Worm (Caenorhabditis elegans): Measurements from ENCODE around the gene srab-1.

The srab-1 gene

DNA sequence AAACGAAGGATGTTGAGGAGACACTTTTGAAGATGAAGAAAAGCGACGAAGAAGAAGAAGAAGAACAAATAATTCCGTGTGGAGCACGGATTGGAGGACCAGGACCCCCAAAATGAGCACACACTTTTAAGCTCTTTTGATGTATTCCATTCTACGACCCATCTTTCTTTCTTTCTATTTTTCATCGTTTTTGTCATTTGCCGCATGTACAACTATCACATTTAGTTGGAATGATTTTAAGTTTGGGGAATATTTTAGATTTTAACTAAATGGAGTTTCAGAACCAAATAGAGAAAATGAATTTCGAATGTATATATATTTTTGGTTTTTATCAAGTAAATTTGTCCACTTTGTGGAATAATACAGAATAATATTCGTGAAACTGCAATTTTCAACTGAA is 3.0 kb downstream of the srab-1 start, which contains the start of gene unc-46 (continued):
- no peak for TF ChIP-seq rcor-1 (GFP tag; IDR thresholded peaks at IDR 0.05)

DNA sequence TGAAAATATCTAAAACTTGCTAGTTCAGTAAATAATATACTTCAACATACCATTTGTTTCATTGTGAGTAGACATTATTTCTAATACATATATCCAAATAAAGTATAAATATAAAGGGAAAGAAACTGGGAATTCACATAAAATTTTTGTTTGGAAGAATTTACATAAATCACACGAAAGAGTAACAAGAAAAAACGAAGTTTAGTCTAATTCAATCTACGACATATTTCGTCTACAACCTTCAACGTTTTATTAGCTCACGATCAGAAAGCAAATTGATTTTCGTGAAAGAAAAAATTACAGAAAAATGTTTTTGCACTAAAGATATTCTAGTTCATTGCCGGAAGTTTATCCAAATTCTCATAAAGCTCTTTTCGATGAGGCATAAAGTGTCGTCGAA is 4.9 kb downstream of the srab-1 start, which contains the start of gene C04F5.2:
Gene C04F5.2 (minus strand): TSS at position 101 of the 400 bp plus-strand sequence.
- TF ChIP-seq Y53G8AR.9 (GFP tag; conservative IDR thresholded peaks at IDR 0.05) (no peak), hmg-20 (GFP tag; IDR thresholded peaks at IDR 0.05) (no peak), bed-2 (GFP tag; IDR thresholded peaks at IDR 0.05) (no peak), hlh-12 (tag; optimal IDR thresholded peaks at IDR 0.05) (no peak), F39B2.1 (GFP tag; IDR thresholded peaks at IDR 0.05) (no peak), hmg-1.2 (GFP tag; IDR thresholded peaks at IDR 0.05) (no peak), attf-5 (GFP tag; optimal IDR thresholded peaks at IDR 0.05) (no peak), ZK185.1 (tag; optimal IDR thresholded peaks at IDR 0.05; ENCODE audit: poor library complexity, severe bottlenecking) (no peak), mcd-1 (GFP tag; IDR thresholded peaks at IDR 0.05) (no peak), dpl-1 (GFP tag; optimal IDR thresholded peaks at IDR 0.05) (no peak), Y67H2A.10 (GFP tag; conservative IDR thresholded peaks at IDR 0.05) (no peak), madf-10 (tag; optimal IDR thresholded peaks at IDR 0.05) (no peak)

DNA sequence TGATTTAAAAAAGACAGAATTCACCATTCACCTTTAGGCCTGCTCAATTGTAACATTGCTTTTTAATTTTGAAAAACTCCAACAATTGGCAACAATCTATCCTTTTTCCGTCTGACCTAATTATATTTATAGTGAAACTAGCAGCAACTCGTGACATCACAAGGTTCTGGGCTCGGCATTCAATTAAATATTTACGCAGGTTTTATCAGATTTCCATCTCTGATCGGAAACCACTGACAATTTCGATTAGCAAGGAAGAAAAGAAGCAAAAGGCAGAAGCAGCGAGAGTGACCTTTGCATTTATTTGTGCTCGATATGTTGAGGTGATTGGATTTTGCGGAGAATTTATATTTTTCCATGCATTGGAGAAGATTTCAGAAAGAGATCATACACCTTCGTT is 11.5 kb downstream of the srab-1 start:
- TF ChIP-seq lin-54 (GFP tag; optimal IDR thresholded peaks at IDR 0.05) (no peak), madf-8 (GFP tag; conservative IDR thresholded peaks at IDR 0.05) (no peak), D2030.7 (GFP tag; IDR thresholded peaks at IDR 0.05) (no peak), athp-1 (tag; optimal IDR thresholded peaks at IDR 0.05) (no peak), F10E7.11 (tag; optimal IDR thresholded peaks at IDR 0.05) (no peak), ztf-6 (GFP tag; IDR thresholded peaks at IDR 0.05) (no peak), T26A5.8 (tag; optimal IDR thresholded peaks at IDR 0.05) (no peak), mcd-1 (GFP tag; IDR thresholded peaks at IDR 0.05) (no peak), nhr-27 (tag; optimal IDR thresholded peaks at IDR 0.05) (no peak), sdz-38 (tag; optimal IDR thresholded peaks at IDR 0.05) (no peak), tbp1 (GFP tag; optimal IDR thresholded peaks at IDR 0.05) (no peak), akir-1 (GFP tag; optimal IDR thresholded peaks at IDR 0.05) (no peak), lir-1 (GFP tag; conservative IDR thresholded peaks at IDR 0.05) (no peak), Y79H2A.3 (GFP tag; conservative IDR thresholded peaks at IDR 0.05) (no peak), mxl-1 (tag; optimal IDR thresholded peaks at IDR 0.05) (no peak), B0019.2 (GFP tag; conservative IDR thresholded peaks at IDR 0.05) (no peak)

DNA sequence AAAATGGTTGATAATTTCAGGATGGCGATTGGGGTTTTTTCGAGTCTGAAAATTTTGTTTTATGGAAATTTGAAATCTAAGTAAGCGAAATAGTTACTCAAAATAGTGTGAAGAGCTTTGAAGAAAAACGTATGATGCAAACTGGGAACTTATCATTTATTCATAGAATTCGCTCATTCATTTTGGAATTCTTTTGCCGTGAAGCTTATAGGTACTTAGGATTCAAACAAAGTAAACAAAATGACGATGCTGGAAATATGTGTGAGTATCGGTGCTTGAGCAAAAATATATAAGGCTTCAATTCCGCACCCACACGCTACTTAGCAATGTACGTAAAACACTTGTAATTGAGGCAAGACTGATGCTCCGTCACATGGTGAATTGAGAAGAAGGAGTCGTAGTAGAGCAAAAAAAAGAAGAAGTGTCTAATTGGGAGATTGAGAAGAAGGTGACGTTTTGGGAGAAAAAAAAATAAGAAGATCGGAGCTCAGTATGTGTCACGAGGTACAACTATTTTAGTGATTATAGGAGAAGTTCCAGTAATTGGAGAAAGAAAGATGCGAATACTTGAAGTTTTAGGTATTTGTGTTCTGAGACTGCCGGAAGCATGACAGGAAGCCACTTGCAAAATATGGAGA is 12.3 kb downstream of the srab-1 start, which contains the start of gene glb-32:
Gene glb-32 (minus strand): TSS at position 51 of the 638 bp plus-strand sequence.
- TF ChIP-seq B0336.3 (GFP tag; IDR thresholded peaks at IDR 0.05): no peak
- no peak for TF ChIP-seq rpc-1 (optimal IDR thresholded peaks at IDR 0.05)
- no peak for TF ChIP-seq rpc-1 (tag; optimal IDR thresholded peaks at IDR 0.05)
- no peak for TF ChIP-seq madf-8 (GFP tag; conservative IDR thresholded peaks at IDR 0.05)
- no peak for TF ChIP-seq ZK185.1 (tag; optimal IDR thresholded peaks at IDR 0.05; ENCODE audit: poor library complexity, severe bottlenecking)
- TF ChIP-seq C17E4.6 (GFP tag; IDR thresholded peaks at IDR 0.05): no peak
- TF ChIP-seq xnd-1 (tag; optimal IDR thresholded peaks at IDR 0.05): no peak
- TF ChIP-seq F39B2.1 (GFP tag; IDR thresholded peaks at IDR 0.05): no peak
- no peak for TF ChIP-seq T26A5.8 (tag; optimal IDR thresholded peaks at IDR 0.05)

ce11 chrV:5088311-5088710 is 13.6 kb downstream of the srab-1 start:
- TF ChIP-seq hmg-1.2 (GFP tag; IDR thresholded peaks at IDR 0.05) (no peak), zfh-2 (GFP tag; conservative IDR thresholded peaks at IDR 0.05) (peak; percentile 21; the same call in 1 of the 2 replicates), rec-8 (tag; optimal IDR thresholded peaks at IDR 0.05) (no peak)

Data from whole organism, young adult.